Worm (Caenorhabditis elegans): ENCODE data around the gene F57G12.2.

F57G12.2 gene

DNA sequence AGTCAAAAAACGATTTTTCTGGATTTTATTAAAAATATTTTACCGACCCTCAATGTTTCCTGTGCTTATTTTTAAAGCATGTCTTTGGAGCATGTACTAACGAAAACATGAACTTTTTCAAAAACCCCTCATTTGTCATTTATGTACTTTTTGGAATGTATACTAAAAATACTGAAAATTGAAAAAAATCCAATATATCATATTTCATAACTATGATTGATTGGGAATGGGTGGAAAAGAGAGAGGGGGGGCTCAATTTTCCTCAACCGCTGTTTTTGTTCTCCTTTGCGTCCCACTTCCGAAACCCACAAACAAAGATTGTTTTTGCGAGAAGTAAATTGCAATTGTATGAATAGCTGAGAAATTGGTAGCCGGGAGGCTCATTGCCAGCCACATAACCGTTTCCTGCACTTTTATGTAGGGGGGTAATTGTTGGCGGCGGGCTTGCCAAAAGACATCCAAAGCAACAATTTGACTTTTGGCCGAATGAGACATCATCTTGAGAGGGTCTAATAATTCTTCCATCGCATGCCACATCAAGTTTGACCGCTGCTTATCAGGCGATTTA is 20.0 kb upstream of the F57G12.2 start:
- no peak for TF ChIP-seq nhr-76 (tag; optimal IDR thresholded peaks at IDR 0.05)
- TF ChIP-seq ZK546.5 (tag; optimal IDR thresholded peaks at IDR 0.05): no peak
- TF ChIP-seq lin-39 (tag; optimal IDR thresholded peaks at IDR 0.05): peak; percentile 64
- no peak for TF ChIP-seq aly-2 (tag; optimal IDR thresholded peaks at IDR 0.05)
- TF ChIP-seq unc-62 (GFP tag; optimal IDR thresholded peaks at IDR 0.05): no peak
- no peak for TF ChIP-seq pha-4 (tag; optimal IDR thresholded peaks at IDR 0.05)
- TF ChIP-seq elt-1 (tag; optimal IDR thresholded peaks at IDR 0.05): no peak
- TF ChIP-seq nhr-12 (tag; optimal IDR thresholded peaks at IDR 0.05): no peak
- TF ChIP-seq sea-2 (GFP tag; optimal IDR thresholded peaks at IDR 0.05): no peak
- peak; percentile 34 for TF ChIP-seq tbx-2 (tag; optimal IDR thresholded peaks at IDR 0.05)
- TF ChIP-seq egl-5 (tag; optimal IDR thresholded peaks at IDR 0.05): peak; percentile 48

DNA sequence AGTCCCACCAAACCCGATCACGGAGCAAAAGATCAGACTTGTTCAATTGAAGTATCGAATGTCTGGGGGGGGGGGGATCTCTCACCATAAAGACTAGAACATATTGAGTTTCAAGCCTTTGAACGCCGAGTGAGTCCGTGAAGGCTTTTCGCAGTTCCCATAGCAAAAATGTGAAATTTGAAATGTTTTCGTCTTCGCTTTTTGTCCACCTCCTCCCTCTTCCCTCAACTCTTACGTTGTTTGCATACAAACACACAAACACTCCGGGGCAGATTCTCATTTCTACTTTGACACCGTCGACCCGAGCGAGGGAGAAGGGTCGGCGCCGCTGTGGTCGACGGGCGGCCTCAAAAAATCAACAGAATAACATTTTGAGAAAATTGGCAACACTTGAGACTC is 19.2 kb upstream of the F57G12.2 start:
- TF ChIP-seq pha-4 (tag; optimal IDR thresholded peaks at IDR 0.05) (peak; percentile 56), unc-62 (GFP tag; optimal IDR thresholded peaks at IDR 0.05) (no peak)

ce11 chrX:12178351-12179089 is 18.7 kb upstream of the F57G12.2 start:
- TF ChIP-seq sea-2 (GFP tag; optimal IDR thresholded peaks at IDR 0.05) (no peak), nfya-1 (tag; optimal IDR thresholded peaks at IDR 0.05; ENCODE audit: insufficient read depth) (no peak), nhr-25 (tag; optimal IDR thresholded peaks at IDR 0.05) (peak; percentile 51), lin-39 (tag; optimal IDR thresholded peaks at IDR 0.05) (peak; percentile 47), unc-62 (GFP tag; optimal IDR thresholded peaks at IDR 0.05) (peak; percentile 33)

ce11 chrX:12177521-12177920 is 17.7 kb upstream of the F57G12.2 start:
- peak; percentile 15 for TF ChIP-seq lin-39 (tag; optimal IDR thresholded peaks at IDR 0.05)
- TF ChIP-seq nhr-25 (tag; optimal IDR thresholded peaks at IDR 0.05): no peak
- TF ChIP-seq skn-1 (tag; optimal IDR thresholded peaks at IDR 0.05): no peak
- peak; percentile 0 for TF ChIP-seq hmg-11 (tag; optimal IDR thresholded peaks at IDR 0.05)
- TF ChIP-seq elt-1 (tag; optimal IDR thresholded peaks at IDR 0.05): peak; percentile 67
- peak; percentile 49 for TF ChIP-seq nfya-1 (tag; optimal IDR thresholded peaks at IDR 0.05; ENCODE audit: insufficient read depth)

DNA sequence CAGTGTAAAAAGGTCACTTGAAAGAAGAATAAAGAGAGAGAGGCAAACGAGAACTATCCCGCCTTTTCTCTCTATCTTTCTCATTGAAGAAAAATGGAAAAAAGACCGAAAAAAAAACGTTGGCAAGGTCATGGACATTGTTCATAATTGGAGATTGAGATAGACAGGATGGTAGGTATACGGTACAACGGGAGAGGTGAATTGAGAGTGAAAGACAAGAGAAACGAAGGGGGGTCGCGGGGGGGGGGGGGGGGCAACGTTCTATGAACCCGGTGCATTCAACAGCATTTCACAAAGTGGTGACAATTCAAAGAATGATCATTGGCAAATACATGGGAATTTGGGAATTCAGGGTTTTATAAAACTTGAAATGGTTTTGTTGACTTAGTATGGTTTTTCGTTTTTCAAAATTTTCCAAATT is 17.0 kb upstream of the F57G12.2 start:
- TF ChIP-seq nhr-25 (tag; optimal IDR thresholded peaks at IDR 0.05) (peak; percentile 74), elt-2 (tag; optimal IDR thresholded peaks at IDR 0.05) (peak; percentile 22), eor-1 (tag; optimal IDR thresholded peaks at IDR 0.05) (no peak), nhr-43 (tag; optimal IDR thresholded peaks at IDR 0.05; ENCODE audit: poor library complexity, severe bottlenecking) (no peak), snpc-4 (tag; optimal IDR thresholded peaks at IDR 0.05) (no peak), ceh-28 (tag; optimal IDR thresholded peaks at IDR 0.05) (no peak), pha-4 (tag; optimal IDR thresholded peaks at IDR 0.05) (no peak), aly-2 (tag; optimal IDR thresholded peaks at IDR 0.05) (no peak), skn-1 (tag; optimal IDR thresholded peaks at IDR 0.05) (no peak), zag-1 (tag; optimal IDR thresholded peaks at IDR 0.05) (no peak), nhr-23 (tag; optimal IDR thresholded peaks at IDR 0.05) (peak; percentile 53)

ce11 chrX:12176394-12176793 is 16.5 kb upstream of the F57G12.2 start:
- TF ChIP-seq ama-1 (optimal IDR thresholded peaks at IDR 0.05) (no peak), nhr-23 (tag; optimal IDR thresholded peaks at IDR 0.05) (peak; percentile 49), lin-39 (tag; optimal IDR thresholded peaks at IDR 0.05) (peak; percentile 3), unc-62 (GFP tag; optimal IDR thresholded peaks at IDR 0.05) (no peak), nhr-43 (tag; optimal IDR thresholded peaks at IDR 0.05; ENCODE audit: poor library complexity, severe bottlenecking) (peak; percentile 73), egl-5 (tag; optimal IDR thresholded peaks at IDR 0.05) (peak; percentile 0), nhr-11 (tag; optimal IDR thresholded peaks at IDR 0.05) (no peak)

DNA sequence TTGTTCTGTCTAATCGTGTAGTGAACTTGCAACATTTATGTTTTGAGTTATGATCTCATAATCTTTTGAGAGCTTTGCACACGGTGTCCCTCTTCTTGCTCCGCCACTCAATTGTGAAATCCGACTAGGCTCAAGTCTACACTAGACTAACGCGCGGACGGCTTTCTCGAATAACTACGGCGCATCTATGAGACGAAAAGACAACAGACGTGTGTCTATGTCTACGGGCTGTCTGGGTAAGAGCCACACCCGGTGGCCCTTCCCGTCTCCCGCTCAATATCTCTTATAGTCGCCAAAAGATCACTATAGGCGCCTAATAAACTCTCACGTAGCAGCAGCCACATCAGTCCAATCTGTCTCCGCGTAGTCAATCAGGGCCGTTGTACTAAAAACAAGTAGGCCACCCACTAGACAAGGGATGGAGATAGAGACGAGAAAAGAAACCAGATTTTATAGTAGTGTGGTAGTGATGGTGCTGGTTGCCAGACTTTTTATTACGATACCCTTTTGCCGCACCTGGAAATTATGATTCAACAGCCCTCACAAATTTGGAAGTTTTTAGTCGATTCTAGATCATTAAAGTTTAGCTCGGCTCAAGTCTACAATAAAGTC is 15.9 kb upstream of the F57G12.2 start:
- TF ChIP-seq fkh-2 (tag; optimal IDR thresholded peaks at IDR 0.05): no peak
- peak; percentile 47 for TF ChIP-seq nhr-23 (tag; optimal IDR thresholded peaks at IDR 0.05)
- no peak for TF ChIP-seq ceh-9 (tag; optimal IDR thresholded peaks at IDR 0.05)
- TF ChIP-seq nhr-12 (tag; optimal IDR thresholded peaks at IDR 0.05): no peak
- TF ChIP-seq nhr-43 (tag; optimal IDR thresholded peaks at IDR 0.05; ENCODE audit: poor library complexity, severe bottlenecking): peak; percentile 56
- TF ChIP-seq unc-39 (tag; optimal IDR thresholded peaks at IDR 0.05): no peak

All from whole organism, L3 larva.